Worm (Caenorhabditis elegans) whole organism, late embryonic: ENCODE data around the gene nhr-154.

Source experiments
- Y22D7AL.16 ChIP-seq: sonication (generic microtip); optimal IDR thresholded peaks from 2 replicates; lab custom pipeline; 2016; ENCODE audit warnings: missing genetic modification characterization, missing compliant biosample characterization
- ceh-45 ChIP-seq: fragments of 200-800 bp; sonication (Bioruptor generic); IDR thresholded peaks from 2 replicates; pipeline ENCODE4 v1.3.6; 2022; ENCODE audit warnings: missing genetic modification reagents, missing genetic modification characterization, missing compliant biosample characterization
- dmd-4 ChIP-seq: sonication (generic microtip); optimal IDR thresholded peaks from 2 replicates; lab custom pipeline; 2016; ENCODE audit warnings: borderline replicate concordance, missing genetic modification characterization, missing compliant biosample characterization
- pqm-1 ChIP-seq: sonication (generic microtip); optimal IDR thresholded peaks from 2 replicates; lab custom pipeline; 2016; ENCODE audit warnings: missing genetic modification characterization, missing compliant biosample characterization
- rnt-1 ChIP-seq: sonication (generic microtip); optimal IDR thresholded peaks from 2 replicates; lab custom pipeline; 2016; ENCODE audit warnings: missing genetic modification characterization, missing compliant biosample characterization

- TF ChIP-seq ceh-45: no peak
- TF ChIP-seq Y22D7AL.16 (tag; lab: Kevin White, UChicago): no peak
- no peak for TF ChIP-seq pqm-1 (tag; lab: Kevin White, UChicago)
- TF ChIP-seq dmd-4 (tag; lab: Kevin White, UChicago): no peak
- TF ChIP-seq rnt-1 (tag; lab: Kevin White, UChicago): no peak
Measured at ce11 chrV:12094030-12094429, 7.1 kb upstream of the nhr-154 start, which contains the start of gene nhr-208.
